Fruit fly (Drosophila melanogaster) whole organism, larva: ENCODE results near the gene Hr4.
A peak's percentile ranks its signal among the peaks of the same experiment; 100 is the strongest.

Experiments used
- noc ChIP-seq: fragments of 200-800 bp; sonication (Bioruptor generic); optimal IDR thresholded peaks from 3 replicates; lab custom pipeline; 2019; ENCODE audit warnings: missing biosample characterization, mild to moderate bottlenecking, missing genetic modification characterization, moderate library complexity

Gene Hr4

dm6 chrX:1965979-1966778, 24.4 kb downstream of the Hr4 start:
- no peak for TF ChIP-seq noc (tag; lab: Kevin White, UChicago)

dm6 chrX:1966779-1967520, 25.2 kb downstream of the Hr4 start:
- TF ChIP-seq noc (tag; lab: Kevin White, UChicago), result no peak

dm6 chrX:1968152-1968551, 26.4 kb downstream of the Hr4 start:
- TF ChIP-seq noc (tag; lab: Kevin White, UChicago), result no peak

dm6 chrX:1968581-1969258, 27.0 kb downstream of the Hr4 start:
- no peak for TF ChIP-seq noc (tag; lab: Kevin White, UChicago)

dm6 chrX:1969775-1970574, 28.2 kb downstream of the Hr4 start:
- no peak for TF ChIP-seq noc (tag; lab: Kevin White, UChicago)

- TF ChIP-seq noc (tag; lab: Kevin White, UChicago), result no peak
These were observed 29.0 kb downstream of the Hr4 start for dm6 chrX:1970575-1971325.

dm6 chrX:1972150-1972549, 30.4 kb downstream of the Hr4 start:
- no peak for TF ChIP-seq noc (tag; lab: Kevin White, UChicago)

- TF ChIP-seq noc (tag; lab: Kevin White, UChicago), result no peak
These were observed 34.3 kb downstream of the Hr4 start for dm6 chrX:1975879-1976601.

- no peak for TF ChIP-seq noc (tag; lab: Kevin White, UChicago)
These were observed 37.3 kb downstream of the Hr4 start for dm6 chrX:1979031-1979430.

- TF ChIP-seq noc (tag; lab: Kevin White, UChicago), result no peak
These were observed 37.9 kb downstream of the Hr4 start for dm6 chrX:1979673-1980072.

dm6 chrX:1981723-1982122, 40.0 kb downstream of the Hr4 start:
- no peak for TF ChIP-seq noc (tag; lab: Kevin White, UChicago)

- TF ChIP-seq noc (tag; lab: Kevin White, UChicago), result peak; percentile 94
These were observed 42.6 kb downstream of the Hr4 start for dm6 chrX:1984175-1984973.

dm6 chrX:1985516-1985915, 43.8 kb downstream of the Hr4 start:
- no peak for TF ChIP-seq noc (tag; lab: Kevin White, UChicago)
